Fruit fly (Drosophila melanogaster) whole organism, embryonic: ENCODE data around the gene Ca-Ma2d.

Source experiments
- Blimp-1 ChIP-seq: fragments of 200-800 bp; sonication (Bioruptor generic); optimal IDR thresholded peaks from 3 replicates; lab custom pipeline; 2018; ENCODE audit warnings: missing biosample characterization, missing genetic modification characterization, mild to moderate bottlenecking, moderate library complexity, missing genetic modification reagents
- CG10565 ChIP-seq: fragments of 200-800 bp; sonication (Bioruptor generic); optimal IDR thresholded peaks from 3 replicates; lab custom pipeline; 2016; ENCODE audit warnings: missing biosample characterization, mild to moderate bottlenecking, missing genetic modification characterization
- CG11085 ChIP-seq: fragments of 200-800 bp; sonication (Bioruptor generic); IDR thresholded peaks from 2 replicates; pipeline ENCODE4 v1.3.6; 2022; ENCODE audit warnings: missing biosample characterization, missing genetic modification characterization
- CG12071 ChIP-seq: fragments of 200-800 bp; sonication (Bioruptor generic); optimal IDR thresholded peaks from 3 replicates; lab custom pipeline; 2018; ENCODE audit warnings: missing biosample characterization, mild to moderate bottlenecking, missing genetic modification characterization
- CG13894 ChIP-seq: fragments of 200-800 bp; sonication (Bioruptor generic); optimal IDR thresholded peaks from 3 replicates; lab custom pipeline; 2018; ENCODE audit warnings: missing biosample characterization, mild to moderate bottlenecking, missing genetic modification characterization, moderate library complexity
- CG1647 ChIP-seq: fragments of 200-800 bp; sonication (Bioruptor generic); optimal IDR thresholded peaks from 3 replicates; lab custom pipeline; 2016; ENCODE audit warnings: missing biosample characterization, missing genetic modification characterization
- CG16863 ChIP-seq: fragments of 200-800 bp; sonication (Bioruptor generic); optimal IDR thresholded peaks from 3 replicates; lab custom pipeline; 2016; ENCODE audit warnings: missing biosample characterization, missing genetic modification characterization
- CG18262 ChIP-seq: fragments of 200-800 bp; optimal IDR thresholded peaks from 3 replicates; lab custom pipeline; 2019; ENCODE audit warnings: missing biosample characterization, mild to moderate bottlenecking, missing genetic modification characterization, moderate library complexity
- CG2120 ChIP-seq: fragments of 200-800 bp; sonication (Bioruptor generic); optimal IDR thresholded peaks from 3 replicates; lab custom pipeline; 2016; ENCODE audit warnings: missing biosample characterization, missing genetic modification characterization
- CG2202 ChIP-seq: fragments of 200-800 bp; sonication (Bioruptor generic); optimal IDR thresholded peaks from 2 replicates; lab custom pipeline; 2018; ENCODE audit warnings: missing biosample characterization, mild to moderate bottlenecking, missing genetic modification characterization
- CG2712 ChIP-seq: fragments of 200-800 bp; optimal IDR thresholded peaks from 3 replicates; lab custom pipeline; 2019; ENCODE audit warnings: missing biosample characterization, mild to moderate bottlenecking, missing genetic modification characterization, moderate library complexity
- CG2889 ChIP-seq: fragments of 200-800 bp; sonication (Bioruptor generic); IDR thresholded peaks from 3 replicates; pipeline ENCODE4 v1.3.6; 2022; ENCODE audit warnings: missing biosample characterization, missing genetic modification characterization
- CG34422 ChIP-seq: fragments of 200-800 bp; sonication (Bioruptor generic); IDR thresholded peaks from 3 replicates; pipeline ENCODE4 v1.3.6; 2022; ENCODE audit warnings: missing biosample characterization, missing genetic modification characterization
- CG3847 ChIP-seq: fragments of 200-800 bp; sonication (Bioruptor generic); IDR thresholded peaks from 2 replicates; pipeline ENCODE4 v1.3.6; 2022; ENCODE audit warnings: missing biosample characterization, missing genetic modification characterization
- CG4707 ChIP-seq: fragments of 200-800 bp; sonication (Bioruptor generic); optimal IDR thresholded peaks from 2 replicates; lab custom pipeline; 2018; ENCODE audit warnings: missing biosample characterization, mild to moderate bottlenecking, missing genetic modification characterization, moderate library complexity
- CG6654 ChIP-seq: fragments of 200-800 bp; sonication (Bioruptor generic); optimal IDR thresholded peaks from 2 replicates; lab custom pipeline; 2017; ENCODE audit warnings: missing biosample characterization, mild to moderate bottlenecking, missing genetic modification characterization
- CG6765 ChIP-seq: fragments of 200-800 bp; sonication (Bioruptor generic); optimal IDR thresholded peaks from 3 replicates; lab custom pipeline; 2017; ENCODE audit warnings: missing biosample characterization, mild to moderate bottlenecking, missing genetic modification characterization
- CG7271 ChIP-seq: fragments of 200-800 bp; sonication (Bioruptor generic); optimal IDR thresholded peaks from 2 replicates; lab custom pipeline; 2018; ENCODE audit warnings: missing biosample characterization, mild to moderate bottlenecking, missing genetic modification characterization, moderate library complexity
- CG7745 ChIP-seq: fragments of 200-800 bp; sonication (Bioruptor generic); optimal IDR thresholded peaks from 2 replicates; lab custom pipeline; 2018; ENCODE audit warnings: missing biosample characterization, mild to moderate bottlenecking, missing genetic modification characterization, moderate library complexity
- CG9817 ChIP-seq: fragments of 200-800 bp; sonication (Bioruptor generic); optimal IDR thresholded peaks from 2 replicates; lab custom pipeline; 2018; ENCODE audit warnings: missing biosample characterization, mild to moderate bottlenecking, missing genetic modification characterization, moderate library complexity
- Chrac-16 ChIP-seq: fragments of 200-800 bp; sonication (Bioruptor generic); optimal IDR thresholded peaks from 3 replicates; lab custom pipeline; 2016; ENCODE audit warnings: missing biosample characterization, missing genetic modification characterization
- D19A ChIP-seq: fragments of 200-800 bp; optimal IDR thresholded peaks from 3 replicates; lab custom pipeline; 2019; ENCODE audit warnings: missing biosample characterization, mild to moderate bottlenecking, missing genetic modification characterization, moderate library complexity
- Ets65A ChIP-seq: fragments of 200-800 bp; sonication (Bioruptor generic); peaks from one replicate; lab custom pipeline; 2016; ENCODE audit warnings: missing biosample characterization, missing genetic modification characterization
- Hand ChIP-seq: fragments of 200-800 bp; sonication (Bioruptor generic); optimal IDR thresholded peaks from 2 replicates; lab custom pipeline; 2017; ENCODE audit warnings: mild to moderate bottlenecking, missing biosample characterization, missing genetic modification reagents, missing genetic modification characterization
- Hsf ChIP-seq: fragments of 200-800 bp; sonication (Bioruptor generic); optimal IDR thresholded peaks from 3 replicates; lab custom pipeline; 2016; ENCODE audit warnings: missing biosample characterization, missing genetic modification characterization
- Lpt ChIP-seq: fragments of >200 bp; optimal IDR thresholded peaks from 2 replicates; lab custom pipeline; 2018; ENCODE audit warnings: missing biosample characterization, missing genetic modification characterization
- MBD-R2 ChIP-seq: fragments of 200-800 bp; sonication (Bioruptor generic); IDR thresholded peaks from 2 replicates; pipeline ENCODE4 v1.3.6; 2022; ENCODE audit warnings: missing biosample characterization, missing genetic modification characterization
- NC2β ChIP-seq: fragments of 200-800 bp; sonication (Bioruptor generic); optimal IDR thresholded peaks from 2 replicates; lab custom pipeline; 2016; ENCODE audit warnings: missing biosample characterization, missing genetic modification characterization
- Neu2 ChIP-seq: fragments of 200-800 bp; sonication (Bioruptor generic); optimal IDR thresholded peaks from 3 replicates; lab custom pipeline; 2016; ENCODE audit warnings: missing biosample characterization, missing genetic modification characterization, borderline replicate concordance
- Nf-YC ChIP-seq: fragments of 200-800 bp; optimal IDR thresholded peaks from 3 replicates; lab custom pipeline; 2019; ENCODE audit warnings: missing biosample characterization, mild to moderate bottlenecking, missing genetic modification characterization, moderate library complexity
- Oli ChIP-seq: fragments of 200-800 bp; sonication (Bioruptor generic); optimal IDR thresholded peaks from 2 replicates; lab custom pipeline; 2018; ENCODE audit warnings: missing biosample characterization, mild to moderate bottlenecking, missing genetic modification characterization, moderate library complexity
- Sox102F ChIP-seq: fragments of 200-800 bp; sonication (Bioruptor generic); optimal IDR thresholded peaks from 2 replicates; lab custom pipeline; 2018; ENCODE audit warnings: missing biosample characterization, mild to moderate bottlenecking, missing genetic modification characterization, moderate library complexity
- Sry-β ChIP-seq: fragments of 200-800 bp; sonication (Bioruptor generic); optimal IDR thresholded peaks from 2 replicates; lab custom pipeline; 2018; ENCODE audit warnings: missing biosample characterization, mild to moderate bottlenecking, missing genetic modification characterization, moderate library complexity
- ap ChIP-seq: fragments of 200-800 bp; sonication (Bioruptor generic); IDR thresholded peaks from 2 replicates; pipeline ENCODE4 v1.3.6; 2022; ENCODE audit warnings: missing biosample characterization, missing genetic modification characterization
- ash1 ChIP-seq: fragments of 200-800 bp; sonication (Bioruptor generic); optimal IDR thresholded peaks from 2 replicates; lab custom pipeline; 2018; ENCODE audit warnings: missing biosample characterization, mild to moderate bottlenecking, missing genetic modification characterization
- cato ChIP-seq: fragments of 200-800 bp; sonication (Bioruptor generic); optimal IDR thresholded peaks from 2 replicates; lab custom pipeline; 2016; ENCODE audit warnings: missing biosample characterization, missing genetic modification characterization, borderline replicate concordance
- dimm ChIP-seq: fragments of 200-800 bp; sonication (Bioruptor generic); IDR thresholded peaks from 2 replicates; pipeline ENCODE4 v1.3.6; 2022; ENCODE audit warnings: missing biosample characterization, missing genetic modification characterization
- en ChIP-seq: fragments of 200-800 bp; sonication (Bioruptor generic); optimal IDR thresholded peaks from 2 replicates; lab custom pipeline; 2016; ENCODE audit warnings: missing biosample characterization, missing genetic modification characterization
- gcm ChIP-seq: fragments of 200-800 bp; sonication (Bioruptor generic); optimal IDR thresholded peaks from 2 replicates; lab custom pipeline; 2019; ENCODE audit warnings: missing biosample characterization, mild to moderate bottlenecking, missing genetic modification characterization, moderate library complexity
- gsb ChIP-seq: fragments of 200-800 bp; sonication (Bioruptor generic); IDR thresholded peaks from 2 replicates; pipeline ENCODE4 v1.3.6; 2022; ENCODE audit warnings: missing biosample characterization, missing genetic modification characterization
- gsb-n ChIP-seq: fragments of 200-800 bp; sonication (Bioruptor generic); optimal IDR thresholded peaks from 3 replicates; lab custom pipeline; 2018; ENCODE audit warnings: missing biosample characterization, mild to moderate bottlenecking, missing genetic modification characterization
- knrl ChIP-seq: fragments of 200-800 bp; sonication (Bioruptor generic); IDR thresholded peaks from 3 replicates; pipeline ENCODE4 v1.3.6; 2022; ENCODE audit warnings: missing biosample characterization, missing genetic modification characterization; ENCODE audit not compliant: partially characterized antibody
- nau ChIP-seq: fragments of 200-800 bp; sonication (Bioruptor generic); optimal IDR thresholded peaks from 3 replicates; lab custom pipeline; 2017; ENCODE audit warnings: missing biosample characterization, mild to moderate bottlenecking, missing genetic modification characterization, missing genetic modification reagents
- nerfin-1 ChIP-seq: fragments of 200-800 bp; sonication (Bioruptor generic); optimal IDR thresholded peaks from 3 replicates; lab custom pipeline; 2019; ENCODE audit warnings: missing biosample characterization, mild to moderate bottlenecking, missing genetic modification characterization, moderate library complexity
- sima ChIP-seq: fragments of 200-800 bp; sonication (Bioruptor generic); optimal IDR thresholded peaks from 2 replicates; lab custom pipeline; 2016; ENCODE audit warnings: missing biosample characterization, missing genetic modification characterization
- slou ChIP-seq: fragments of 200-800 bp; sonication (Bioruptor generic); optimal IDR thresholded peaks from 3 replicates; lab custom pipeline; 2016; ENCODE audit warnings: missing biosample characterization, missing genetic modification characterization
- twi ChIP-seq: fragments of 200-800 bp; optimal IDR thresholded peaks from 2 replicates; lab custom pipeline; 2019; ENCODE audit warnings: missing biosample characterization, mild to moderate bottlenecking, missing genetic modification characterization, moderate library complexity
- usp ChIP-seq: fragments of >200 bp; optimal IDR thresholded peaks from 2 replicates; lab custom pipeline; 2017; ENCODE audit warnings: missing biosample characterization, missing genetic modification characterization
- z ChIP-seq: fragments of 200-800 bp; sonication (Bioruptor generic); IDR thresholded peaks from 3 replicates; pipeline ENCODE4 v1.3.6; 2022; ENCODE audit warnings: missing biosample characterization, missing genetic modification characterization

The Ca-Ma2d gene

dm6 chr2L:16286360-16287005 is 55.2 kb downstream of the Ca-Ma2d start (continued):
- TF ChIP-seq z (GFP tag; lab: Robert Waterston, UW) (no peak), nerfin-1 (tag; lab: Kevin White, UChicago) (peak; percentile 52), CG16863 (GFP tag; lab: Kevin White, UChicago) (peak; percentile 73), en (GFP tag; lab: Kevin White, UChicago) (peak; percentile 62), CG4707 (GFP tag; lab: Kevin White, UChicago) (peak; percentile 19), CG2712 (tag; lab: Kevin White, UChicago) (peak; percentile 90), Hsf (peak; percentile 78), CG7745 (peak; percentile 15), NC2β (GFP tag; lab: Kevin White, UChicago) (peak; percentile 40), Neu2 (GFP tag; lab: Kevin White, UChicago) (no peak), gsb (GFP tag; lab: Robert Waterston, UW) (no peak), CG2889 (GFP tag; lab: Robert Waterston, UW) (no peak), ash1 (peak; percentile 48), usp (GFP tag; lab: Kevin White, UChicago) (no peak), CG6654 (GFP tag; lab: Kevin White, UChicago) (peak; percentile 72), CG13894 (tag; lab: Kevin White, UChicago) (peak; percentile 28), D19A (tag; lab: Kevin White, UChicago) (peak; percentile 80), CG2202 (tag; lab: Kevin White, UChicago) (peak; percentile 50), Lpt (no peak), Ets65A (GFP tag; lab: Kevin White, UChicago) (peak; percentile 92), Oli (peak; percentile 89), dimm (GFP tag; lab: Robert Waterston, UW) (no peak), CG10565 (GFP tag; lab: Kevin White, UChicago) (no peak), CG9817 (tag; lab: Kevin White, UChicago) (peak; percentile 74), CG11085 (GFP tag; lab: Robert Waterston, UW) (no peak), sima (GFP tag; lab: Kevin White, UChicago) (peak; percentile 68), twi (tag; lab: Kevin White, UChicago) (peak; percentile 63), slou (GFP tag; lab: Kevin White, UChicago) (peak; percentile 32), CG3847 (GFP tag; lab: Robert Waterston, UW) (no peak), nau (peak; percentile 83), ap (GFP tag; lab: Robert Waterston, UW) (no peak), Hand (GFP tag; lab: Kevin White, UChicago) (peak; percentile 63), CG18262 (tag; lab: Kevin White, UChicago) (peak; percentile 91), CG7271 (tag; lab: Kevin White, UChicago) (peak; percentile 50), Sry-β (GFP tag; lab: Kevin White, UChicago) (peak; percentile 86), gsb-n (peak; percentile 61), Sox102F (GFP tag; lab: Kevin White, UChicago) (peak; percentile 87), CG12071 (GFP tag; lab: Kevin White, UChicago) (peak; percentile 78), MBD-R2 (GFP tag; lab: Robert Waterston, UW) (no peak), CG6765 (peak; percentile 81), knrl (GFP tag; lab: Robert Waterston, UW) (no peak), CG1647 (GFP tag; lab: Kevin White, UChicago) (peak; percentile 51), Blimp-1 (GFP tag; lab: Kevin White, UChicago) (peak; percentile 79), cato (GFP tag; lab: Kevin White, UChicago) (peak; percentile 52), CG34422 (GFP tag; lab: Robert Waterston, UW) (no peak), gcm (peak; percentile 78), CG2120 (peak; percentile 94), Nf-YC (tag; lab: Kevin White, UChicago) (peak; percentile 57), Chrac-16 (GFP tag; lab: Kevin White, UChicago) (peak; percentile 82)
